Worm (Caenorhabditis elegans): ENCODE measurements around the gene C55C3.6.

C55C3.6 gene

DNA sequence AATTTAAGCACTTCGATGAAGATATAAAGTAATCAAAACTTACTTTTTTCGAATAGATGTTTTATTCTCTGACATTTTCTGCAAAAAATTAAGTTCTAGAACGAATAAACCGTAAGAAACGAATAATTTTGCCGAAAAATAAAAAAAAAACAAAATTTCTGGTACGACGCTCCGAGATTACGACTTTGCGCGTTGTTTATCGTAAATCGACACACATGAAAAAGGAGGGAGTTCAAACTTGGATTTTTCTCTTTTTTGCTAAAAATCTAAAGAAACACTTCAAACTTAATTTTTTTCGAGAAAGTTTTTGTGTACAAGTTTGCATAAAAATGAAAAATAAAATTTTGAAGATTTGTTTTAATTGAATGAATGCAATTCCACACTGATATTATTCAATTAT is 48.6 kb downstream of the C55C3.6 start, which contains the start of gene H35B03.2 (continued):
- TF ChIP-seq lin-35 (GFP tag; optimal IDR thresholded peaks at IDR 0.05) = peak; percentile 99
- peak; percentile 2 for TF ChIP-seq elt-2 (tag; optimal IDR thresholded peaks at IDR 0.05)
- TF ChIP-seq alr-1 (tag; optimal IDR thresholded peaks at IDR 0.05; ENCODE audit: borderline replicate concordance) = no peak
- TF ChIP-seq unc-86 (tag; optimal IDR thresholded peaks at IDR 0.05) = peak; percentile 65
- no peak for TF ChIP-seq nhr-28 (tag; optimal IDR thresholded peaks at IDR 0.05)
- TF ChIP-seq pqm-1 (tag; optimal IDR thresholded peaks at IDR 0.05) = no peak
- peak; percentile 64 for TF ChIP-seq mep-1 (tag; optimal IDR thresholded peaks at IDR 0.05)
- peak; percentile 69 for TF ChIP-seq skn-1 (tag; optimal IDR thresholded peaks at IDR 0.05)
- peak; percentile 85 to 90 for TF ChIP-seq lsy-2 (tag; optimal IDR thresholded peaks at IDR 0.05)
- peak; percentile 71 for TF ChIP-seq fos-1 (tag; optimal IDR thresholded peaks at IDR 0.05)
- TF ChIP-seq nhr-77 (tag; optimal IDR thresholded peaks at IDR 0.05) = no peak
- peak; percentile 62 for TF ChIP-seq dsc-1 (tag; optimal IDR thresholded peaks at IDR 0.05)
- TF ChIP-seq nhr-84 (tag; optimal IDR thresholded peaks at IDR 0.05) = no peak
- no peak for TF ChIP-seq sup-37 (GFP tag; optimal IDR thresholded peaks at IDR 0.05)
- peak; percentile 84 for TF ChIP-seq nhr-71 (tag; optimal IDR thresholded peaks at IDR 0.05)
- peak; percentile 66 for TF ChIP-seq lin-15B (tag; optimal IDR thresholded peaks at IDR 0.05)
- TF ChIP-seq nhr-47 (tag; optimal IDR thresholded peaks at IDR 0.05) = peak; percentile 83
- peak; percentile 69 for TF ChIP-seq nhr-19 (GFP tag; conservative IDR thresholded peaks at IDR 0.05)
